Worm (Caenorhabditis elegans) whole organism, young adult: ENCODE data around the gene T07F8.4.

Source experiments
- lin-40 ChIP-seq: sonication (generic microtip); optimal IDR thresholded peaks from 2 replicates; lab custom pipeline; 2016; ENCODE audit warnings: missing genetic modification characterization, mild to moderate bottlenecking, missing compliant biosample characterization, missing genotype, missing genetic modification reagents
- pbrm-1 ChIP-seq: fragments of 200-800 bp; sonication (Bioruptor generic); IDR thresholded peaks from 2 replicates; pipeline ENCODE4 v1.3.6; 2022; ENCODE audit warnings: missing genetic modification reagents, missing genetic modification characterization, missing compliant biosample characterization
- sea-2 ChIP-seq: fragments of 200-800 bp; sonication (Bioruptor generic); IDR thresholded peaks from 2 replicates; pipeline ENCODE4 v1.3.6; 2022; ENCODE audit warnings: missing genetic modification characterization, missing compliant biosample characterization
- ztf-6 ChIP-seq: fragments of 200-800 bp; sonication (Bioruptor generic); IDR thresholded peaks from 2 replicates; pipeline ENCODE4 v1.3.6; 2022; ENCODE audit warnings: missing genetic modification reagents, missing genetic modification characterization, missing compliant biosample characterization

ce11 chrII:7176108-7176507, 44.3 kb upstream of the T07F8.4 start:
- TF ChIP-seq sea-2 (GFP tag; lab: Robert Waterston, UW): no peak
- no peak for TF ChIP-seq pbrm-1
- no peak for TF ChIP-seq lin-40 (tag; lab: Kevin White, UChicago)
- no peak for TF ChIP-seq ztf-6 (GFP tag; lab: Robert Waterston, UW)
